Worm (Caenorhabditis elegans): ENCODE results near the gene M02F4.2.

Gene M02F4.2

DNA sequence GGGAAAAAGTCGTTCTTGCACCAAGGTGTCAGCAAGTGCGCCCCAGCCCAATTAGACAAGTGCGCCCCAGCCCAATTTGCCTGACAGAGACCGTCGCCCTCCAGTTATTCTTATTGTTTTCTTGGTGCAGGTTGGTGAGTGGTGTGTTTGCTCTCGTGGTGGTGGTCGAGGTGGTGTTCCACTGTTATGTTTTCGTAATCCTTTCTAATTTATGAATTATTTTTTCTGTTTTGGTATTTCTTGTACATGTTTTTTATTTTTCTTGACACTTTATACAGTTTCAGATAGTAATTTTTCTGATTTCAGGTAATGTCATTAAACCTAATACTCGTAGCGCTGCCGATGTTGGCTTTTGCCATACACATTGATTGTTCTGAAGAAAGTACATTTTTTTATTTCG, 24.9 kb downstream of the M02F4.2 start, which contains the start of gene Y48D7A.1:
Gene Y48D7A.1 (plus strand): TSS at position 301 of the 400 bp plus-strand sequence.
- TF ChIP-seq him-1 (tag; optimal IDR thresholded peaks at IDR 0.05) (no peak), dao-5 (tag; optimal IDR thresholded peaks at IDR 0.05) (no peak), W03F9.2 (tag; optimal IDR thresholded peaks at IDR 0.05) (no peak)

DNA sequence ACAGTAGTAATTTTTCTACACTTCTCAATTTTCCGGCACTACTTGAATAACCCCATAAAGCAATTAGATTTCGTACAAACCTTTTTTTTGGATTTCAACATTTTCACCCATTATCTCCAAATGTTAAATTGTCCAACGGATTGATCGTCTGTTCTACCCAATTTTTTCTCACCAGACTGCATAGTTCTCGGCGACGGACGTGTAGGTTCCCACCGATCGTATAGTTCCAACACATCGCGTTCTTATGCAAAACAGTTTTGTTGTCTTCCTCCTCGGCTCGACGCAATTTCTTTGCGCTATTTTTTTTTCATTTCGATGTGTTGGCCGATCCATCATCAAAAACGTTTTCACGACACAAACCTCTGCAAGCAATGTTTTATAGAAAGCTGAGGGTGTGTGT, 30.4 kb downstream of the M02F4.2 start, which contains the start of gene Y41G9A.6:
Gene Y41G9A.6 (minus strand): TSS at position 101 of the 400 bp plus-strand sequence.
- TF ChIP-seq him-1 (tag; optimal IDR thresholded peaks at IDR 0.05) (no peak), dao-5 (tag; optimal IDR thresholded peaks at IDR 0.05) (no peak), W03F9.2 (tag; optimal IDR thresholded peaks at IDR 0.05) (no peak)

- TF ChIP-seq him-1 (tag; optimal IDR thresholded peaks at IDR 0.05) = no peak
- TF ChIP-seq W03F9.2 (tag; optimal IDR thresholded peaks at IDR 0.05) = no peak
- no peak for TF ChIP-seq dao-5 (tag; optimal IDR thresholded peaks at IDR 0.05)
These were observed 34.5 kb downstream of the M02F4.2 start, which contains the start of gene Y41G9A.17 for ce11 chrX:2999652-3000051. Gene Y41G9A.17 (minus strand): TSS chrX:2999752.

ce11 chrX:2996976-2997399, 37.1 kb downstream of the M02F4.2 start:
- TF ChIP-seq W03F9.2 (tag; optimal IDR thresholded peaks at IDR 0.05) = peak; percentile 98
- TF ChIP-seq dao-5 (tag; optimal IDR thresholded peaks at IDR 0.05) = peak; percentile 68
- peak; percentile 99 for TF ChIP-seq him-1 (tag; optimal IDR thresholded peaks at IDR 0.05)

DNA sequence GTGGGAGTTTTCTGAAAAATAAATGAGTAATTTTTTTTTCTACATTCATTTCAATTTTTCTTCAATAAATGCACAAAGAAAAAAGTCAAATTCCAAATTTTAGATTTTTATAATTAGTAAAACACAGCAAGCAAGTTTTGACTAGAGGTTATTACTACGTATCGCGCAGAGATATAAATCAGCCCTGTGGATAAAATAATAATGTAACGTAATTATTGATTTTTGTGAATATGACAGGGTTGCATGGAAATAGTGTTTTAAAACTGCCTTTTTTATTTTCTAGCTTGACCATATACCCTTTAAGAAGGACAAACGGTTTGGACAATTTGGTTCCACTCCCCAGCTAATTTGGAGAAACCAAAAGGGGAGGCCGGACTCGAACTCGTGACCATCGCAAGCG, 37.8 kb downstream of the M02F4.2 start:
- TF ChIP-seq W03F9.2 (tag; optimal IDR thresholded peaks at IDR 0.05) (no peak), him-1 (tag; optimal IDR thresholded peaks at IDR 0.05) (no peak), dao-5 (tag; optimal IDR thresholded peaks at IDR 0.05) (no peak)

- no peak for TF ChIP-seq W03F9.2 (tag; optimal IDR thresholded peaks at IDR 0.05)
- TF ChIP-seq dao-5 (tag; optimal IDR thresholded peaks at IDR 0.05) = no peak
- TF ChIP-seq him-1 (tag; optimal IDR thresholded peaks at IDR 0.05) = no peak
These were observed 44.0 kb downstream of the M02F4.2 start for ce11 chrX:2990145-2990544.

ce11 chrX:2983996-2984395, 50.1 kb downstream of the M02F4.2 start, which contains the start of gene osm-5:
Gene osm-5 (plus strand): TSS chrX:2984263.
- TF ChIP-seq dao-5 (tag; optimal IDR thresholded peaks at IDR 0.05) = no peak
- TF ChIP-seq W03F9.2 (tag; optimal IDR thresholded peaks at IDR 0.05) = no peak
- no peak for TF ChIP-seq him-1 (tag; optimal IDR thresholded peaks at IDR 0.05)
